Fruit fly (Drosophila melanogaster): ENCODE data around the gene CG14722.

The CG14722 gene

dm6 chr3R:11711376-11711775, 30.3 kb upstream of the CG14722 start, which contains the start of gene CG14720:
Gene CG14720 (plus strand): TSS chr3R:11711676.
- TF ChIP-seq sc (optimal IDR thresholded peaks at IDR 0.05) (no peak), sc (GFP tag; optimal IDR thresholded peaks at IDR 0.05) (no peak), Med (GFP tag) (no peak), Elba2 (GFP tag; optimal IDR thresholded peaks at IDR 0.05) (no peak)

DNA sequence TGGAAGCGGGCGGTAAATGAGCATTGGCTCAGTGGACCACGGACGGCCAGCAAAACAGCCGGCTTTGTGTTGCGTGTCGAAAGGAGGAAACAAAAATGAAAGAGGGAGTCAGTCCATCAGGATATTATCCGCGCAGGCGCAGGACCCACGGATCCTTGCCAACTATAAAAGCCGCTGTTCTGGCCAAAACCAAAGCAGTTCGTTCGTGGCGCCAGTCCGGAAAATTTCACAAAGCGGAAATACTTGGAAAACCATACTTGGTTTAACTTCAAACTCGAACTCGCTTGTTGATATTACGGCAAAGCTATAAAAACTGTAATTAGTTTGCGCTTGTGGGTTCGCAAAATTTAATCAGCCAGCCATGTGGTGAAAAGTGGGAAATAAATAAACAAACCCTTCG, 20.1 kb upstream of the CG14722 start, which contains the start of gene CG12594:
CG12594 (plus strand) TSS at position 142 of the 400 bp plus-strand sequence.
- no peak for TF ChIP-seq CG8478 (optimal IDR thresholded peaks at IDR 0.05)
- TF ChIP-seq CG5180 (GFP tag; optimal IDR thresholded peaks at IDR 0.05), result peak; percentile 67
- TF ChIP-seq vnd (GFP tag; IDR thresholded peaks at IDR 0.05; ENCODE audit: partially characterized antibody), result no peak
- TF ChIP-seq CG13894 (tag; optimal IDR thresholded peaks at IDR 0.05), result no peak
- TF ChIP-seq scrt (GFP tag; optimal IDR thresholded peaks at IDR 0.05), result peak; percentile 57
- no peak for TF ChIP-seq onecut (GFP tag; IDR thresholded peaks at IDR 0.05)
- TF ChIP-seq CG42726 (GFP tag; IDR thresholded peaks at IDR 0.05; ENCODE audit: partially characterized antibody), result no peak
- TF ChIP-seq CG10431 (GFP tag; optimal IDR thresholded peaks at IDR 0.05), result no peak
- TF ChIP-seq seq (GFP tag; IDR thresholded peaks at IDR 0.05), result no peak
- no peak for TF ChIP-seq croc (GFP tag; conservative IDR thresholded peaks at IDR 0.05)
- TF ChIP-seq Deaf1 (tag; optimal IDR thresholded peaks at IDR 0.05), result peak; percentile 7
- no peak for TF ChIP-seq Meics (GFP tag; optimal IDR thresholded peaks at IDR 0.05)
- TF ChIP-seq Hmr (GFP tag; optimal IDR thresholded peaks at IDR 0.05), result no peak
- no peak for TF ChIP-seq CG6689 (GFP tag; IDR thresholded peaks at IDR 0.05)
- TF ChIP-seq HLH3B (GFP tag; IDR thresholded peaks at IDR 0.05), result no peak
- no peak for TF ChIP-seq Bdp1 (GFP tag; optimal IDR thresholded peaks at IDR 0.05)
- no peak for TF ChIP-seq CG4730 (GFP tag; IDR thresholded peaks at IDR 0.05)
- no peak for TF ChIP-seq fru (optimal IDR thresholded peaks at IDR 0.05)
- TF ChIP-seq CG31365 (tag; optimal IDR thresholded peaks at IDR 0.05), result no peak
- no peak for TF ChIP-seq danr (GFP tag; IDR thresholded peaks at IDR 0.05)
- no peak for TF ChIP-seq Sox102F (GFP tag; optimal IDR thresholded peaks at IDR 0.05)
- TF ChIP-seq chinmo (GFP tag; IDR thresholded peaks at IDR 0.05; ENCODE audit: partially characterized antibody), result 0 out of 4 replicates have a peak, but pooled peaks have one; percentile 22
- TF ChIP-seq sc (optimal IDR thresholded peaks at IDR 0.05), result no peak
- no peak for TF ChIP-seq sc (GFP tag; optimal IDR thresholded peaks at IDR 0.05)
- TF ChIP-seq cg (GFP tag; optimal IDR thresholded peaks at IDR 0.05), result no peak
- peak; percentile 32 for TF ChIP-seq abd-A (tag; optimal IDR thresholded peaks at IDR 0.05)
- no peak for TF ChIP-seq PHDP (tag; optimal IDR thresholded peaks at IDR 0.05)
- no peak for TF ChIP-seq ftz-f1 (GFP tag; optimal IDR thresholded peaks at IDR 0.05)
- TF ChIP-seq HLH54F (GFP tag; optimal IDR thresholded peaks at IDR 0.05), result no peak
- no peak for TF ChIP-seq Dll (GFP tag; IDR thresholded peaks at IDR 0.05; ENCODE audit: partially characterized antibody)
- no peak for TF ChIP-seq CG10979 (tag; optimal IDR thresholded peaks at IDR 0.05)
- no peak for TF ChIP-seq CG15696 (tag; optimal IDR thresholded peaks at IDR 0.05)
- TF ChIP-seq CG11695 (GFP tag; IDR thresholded peaks at IDR 0.05), result no peak
- TF ChIP-seq CG10565 (GFP tag; optimal IDR thresholded peaks at IDR 0.05), result no peak
- TF ChIP-seq CG32767 (GFP tag; IDR thresholded peaks at IDR 0.05), result no peak
- TF ChIP-seq CG15073 (GFP tag; optimal IDR thresholded peaks at IDR 0.05), result no peak
- TF ChIP-seq pan (optimal IDR thresholded peaks at IDR 0.05), result no peak
- TF ChIP-seq pan (GFP tag; optimal IDR thresholded peaks at IDR 0.05 in 1 of 2, IDR thresholded peaks at IDR 0.05 in 1 of 2), result no peak
- TF ChIP-seq CG6765 (GFP tag; optimal IDR thresholded peaks at IDR 0.05), result no peak
- no peak for TF ChIP-seq CG14441 (GFP tag; IDR thresholded peaks at IDR 0.05)
- no peak for TF ChIP-seq CG14965 (GFP tag; optimal IDR thresholded peaks at IDR 0.05; ENCODE audit: borderline replicate concordance)
- TF ChIP-seq CG11504 (tag; optimal IDR thresholded peaks at IDR 0.05), result no peak
- TF ChIP-seq tup (GFP tag; optimal IDR thresholded peaks at IDR 0.05), result no peak
- TF ChIP-seq Dip3 (GFP tag; optimal IDR thresholded peaks at IDR 0.05), result no peak
- no peak for TF ChIP-seq Eip74EF (GFP tag; optimal IDR thresholded peaks at IDR 0.05)
- TF ChIP-seq gsb-n (tag; optimal IDR thresholded peaks at IDR 0.05), result no peak
- no peak for TF ChIP-seq jing (GFP tag; optimal IDR thresholded peaks at IDR 0.05)
- no peak for TF ChIP-seq CG10274 (GFP tag; optimal IDR thresholded peaks at IDR 0.05)
